Fruit fly (Drosophila melanogaster) Kc167 (cell line): Measurements from ENCODE around the gene ttk.

Experiments
- Myc ChIP-seq: fragments of >200 bp; optimal IDR thresholded peaks from 2 replicates; lab custom pipeline; 2017; ENCODE audit warnings: missing external identifiers
- Sin3A ChIP-seq: fragments of >200 bp; optimal IDR thresholded peaks from 2 replicates; lab custom pipeline; 2018; ENCODE audit warnings: missing external identifiers
- h ChIP-seq: fragments of >200 bp; optimal IDR thresholded peaks from 3 replicates; lab custom pipeline; 2018; ENCODE audit warnings: missing external identifiers
- insv ChIP-seq: fragments of >200 bp; optimal IDR thresholded peaks from 3 replicates; lab custom pipeline; 2018; ENCODE audit warnings: missing external identifiers
- psq ChIP-seq: fragments of >200 bp; optimal IDR thresholded peaks from 2 replicates; lab custom pipeline; 2017; ENCODE audit warnings: missing external identifiers

- no peak for TF ChIP-seq Myc (lab: Kevin White, UChicago)
- TF ChIP-seq insv (lab: Kevin White, UChicago): no peak
- no peak for TF ChIP-seq psq (lab: Kevin White, UChicago)
- TF ChIP-seq h (lab: Kevin White, UChicago): no peak
- TF ChIP-seq Sin3A (lab: Kevin White, UChicago): no peak
These were observed 15.4 kb upstream of the ttk start for dm6 chr3R:31698143-31698776.
